Fruit fly (Drosophila melanogaster): ENCODE data around the gene CG33346.

CG33346 gene

DNA sequence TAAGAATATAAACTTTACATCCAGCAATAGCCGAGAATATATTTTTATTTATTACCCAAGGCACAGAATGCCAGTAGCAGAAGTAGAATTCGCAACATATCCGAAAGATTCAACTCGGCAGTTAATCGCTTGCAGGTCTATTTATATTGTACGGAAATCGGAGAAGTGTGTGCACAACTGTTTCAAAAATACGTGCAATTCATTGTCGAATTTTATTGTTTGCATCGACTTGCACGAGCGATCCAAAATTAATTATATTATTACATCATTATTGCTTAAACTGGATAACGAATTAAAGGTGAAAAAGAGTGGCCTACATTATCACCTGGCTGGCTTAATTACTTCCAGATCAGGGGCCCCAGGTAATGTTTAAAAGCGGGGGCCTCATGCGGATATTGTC, 26.2 kb upstream of the CG33346 start, which contains the start of gene CG14062:
CG14062 (minus strand) TSS at position 101 of the 400 bp plus-strand sequence.
- TF ChIP-seq bab1 (GFP tag; optimal IDR thresholded peaks at IDR 0.05) (no peak), Mnt (GFP tag; optimal IDR thresholded peaks at IDR 0.05) (no peak), ovo (GFP tag; optimal IDR thresholded peaks at IDR 0.05) (no peak), Hr96 (GFP tag; optimal IDR thresholded peaks at IDR 0.05) (no peak), Clk (GFP tag; optimal IDR thresholded peaks at IDR 0.05) (no peak), Crg-1 (GFP tag; optimal IDR thresholded peaks at IDR 0.05) (no peak), CG14711 (tag; optimal IDR thresholded peaks at IDR 0.05) (no peak), CG7045 (GFP tag; optimal IDR thresholded peaks at IDR 0.05) (no peak), kay (GFP tag; ENCODE audit: borderline replicate concordance) (no peak), CG5204 (GFP tag; optimal IDR thresholded peaks at IDR 0.05) (no peak)

dm6 chr3R:28650380-28650779, 18.7 kb upstream of the CG33346 start, which contains the start of gene CG31050:
Gene CG31050 (minus strand): TSS chr3R:28650480.
- TF ChIP-seq CG1620 (GFP tag; optimal IDR thresholded peaks at IDR 0.05) = no peak
- no peak for TF ChIP-seq Mnt (GFP tag; optimal IDR thresholded peaks at IDR 0.05)

- TF ChIP-seq Clk (GFP tag; optimal IDR thresholded peaks at IDR 0.05) (no peak), Crg-1 (GFP tag; optimal IDR thresholded peaks at IDR 0.05) (no peak), pad (GFP tag; optimal IDR thresholded peaks at IDR 0.05) (no peak), ovo (GFP tag; optimal IDR thresholded peaks at IDR 0.05) (no peak), bab1 (GFP tag; optimal IDR thresholded peaks at IDR 0.05) (no peak), CG11617 (GFP tag; optimal IDR thresholded peaks at IDR 0.05) (no peak), cnc (optimal IDR thresholded peaks at IDR 0.05) (no peak), CG12768 (GFP tag; optimal IDR thresholded peaks at IDR 0.05) (no peak), CG14711 (tag; optimal IDR thresholded peaks at IDR 0.05) (no peak), CG7045 (GFP tag; optimal IDR thresholded peaks at IDR 0.05) (no peak), cic (GFP tag; optimal IDR thresholded peaks at IDR 0.05) (no peak), CG7101 (tag; optimal IDR thresholded peaks at IDR 0.05) (no peak), toe (GFP tag; optimal IDR thresholded peaks at IDR 0.05) (no peak), CG5204 (GFP tag; optimal IDR thresholded peaks at IDR 0.05) (no peak), CG1620 (GFP tag; optimal IDR thresholded peaks at IDR 0.05) (no peak), tj (GFP tag; optimal IDR thresholded peaks at IDR 0.05) (no peak), Hr96 (GFP tag; optimal IDR thresholded peaks at IDR 0.05) (no peak)
These were observed 14.4 kb upstream of the CG33346 start for dm6 chr3R:28654596-28654995.

DNA sequence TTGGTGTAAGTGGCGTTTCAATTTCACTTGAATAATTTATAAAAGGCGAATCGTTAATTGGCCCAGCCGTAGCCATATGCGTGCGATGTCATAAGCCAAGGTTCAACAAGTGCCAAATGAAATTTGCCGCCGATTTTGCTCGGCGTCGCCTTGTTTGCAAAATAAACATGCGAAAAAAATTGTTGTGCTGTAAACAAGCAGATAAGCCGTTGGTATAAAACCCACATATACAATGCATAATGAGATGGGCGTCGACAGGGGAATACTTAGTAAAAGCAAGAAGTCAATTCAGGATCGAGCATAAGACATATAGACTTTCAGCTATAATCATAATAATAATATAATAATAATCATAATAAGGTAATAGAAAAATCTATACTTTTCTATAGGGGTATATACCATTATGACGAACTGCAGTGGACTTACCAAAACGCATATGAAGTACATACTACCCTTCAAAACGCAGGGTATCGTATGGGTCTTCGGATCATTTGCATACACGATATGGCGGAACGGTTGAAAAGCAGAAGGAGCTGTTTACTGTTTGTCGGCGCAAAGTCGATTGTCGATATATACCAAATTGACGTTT, 12.8 kb upstream of the CG33346 start:
- no peak for TF ChIP-seq cnc (optimal IDR thresholded peaks at IDR 0.05)
- TF ChIP-seq Clk (GFP tag; optimal IDR thresholded peaks at IDR 0.05) = no peak
- TF ChIP-seq Hr96 (GFP tag; optimal IDR thresholded peaks at IDR 0.05) = no peak
- TF ChIP-seq cic (GFP tag; optimal IDR thresholded peaks at IDR 0.05) = no peak
- no peak for TF ChIP-seq CG1620 (GFP tag; optimal IDR thresholded peaks at IDR 0.05)
- TF ChIP-seq tj (GFP tag; optimal IDR thresholded peaks at IDR 0.05) = no peak
- TF ChIP-seq Crg-1 (GFP tag; optimal IDR thresholded peaks at IDR 0.05) = no peak
- no peak for TF ChIP-seq Mnt (GFP tag; optimal IDR thresholded peaks at IDR 0.05)
- TF ChIP-seq CG7045 (GFP tag; optimal IDR thresholded peaks at IDR 0.05) = no peak
- TF ChIP-seq CG5204 (GFP tag; optimal IDR thresholded peaks at IDR 0.05) = no peak
- no peak for TF ChIP-seq kay (GFP tag; ENCODE audit: borderline replicate concordance)
- no peak for TF ChIP-seq CG12768 (GFP tag; optimal IDR thresholded peaks at IDR 0.05)
- TF ChIP-seq pad (GFP tag; optimal IDR thresholded peaks at IDR 0.05) = no peak
- no peak for TF ChIP-seq CG14711 (tag; optimal IDR thresholded peaks at IDR 0.05)
- TF ChIP-seq CG7101 (tag; optimal IDR thresholded peaks at IDR 0.05) = no peak
- no peak for TF ChIP-seq ovo (GFP tag; optimal IDR thresholded peaks at IDR 0.05)
- TF ChIP-seq CG11617 (GFP tag; optimal IDR thresholded peaks at IDR 0.05) = no peak

DNA sequence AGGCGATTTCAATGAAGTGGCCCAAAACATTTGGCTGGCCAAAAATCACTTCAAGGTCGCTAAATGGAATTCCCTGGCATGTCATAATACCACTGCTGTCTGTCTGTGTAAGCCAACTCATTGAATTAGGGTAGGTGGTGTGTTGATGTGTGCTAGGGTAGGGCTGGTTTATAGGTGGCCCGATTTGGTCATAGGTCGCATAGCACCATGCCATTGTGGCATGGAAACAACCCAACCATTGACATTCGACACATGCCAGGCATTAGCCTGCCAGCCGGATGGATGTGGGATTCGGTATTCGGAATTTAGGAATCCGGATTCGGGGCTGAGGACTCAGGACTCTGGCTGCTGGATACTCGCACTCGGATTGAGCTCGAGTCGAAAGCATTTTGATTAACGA, 6.1 kb upstream of the CG33346 start:
- TF ChIP-seq CG7045 (GFP tag; optimal IDR thresholded peaks at IDR 0.05) = no peak
- TF ChIP-seq CG1620 (GFP tag; optimal IDR thresholded peaks at IDR 0.05) = no peak
- TF ChIP-seq pad (GFP tag; optimal IDR thresholded peaks at IDR 0.05) = no peak
- TF ChIP-seq CG14711 (tag; optimal IDR thresholded peaks at IDR 0.05) = no peak
- no peak for TF ChIP-seq ovo (GFP tag; optimal IDR thresholded peaks at IDR 0.05)
- no peak for TF ChIP-seq cic (GFP tag; optimal IDR thresholded peaks at IDR 0.05)
- TF ChIP-seq CG7101 (tag; optimal IDR thresholded peaks at IDR 0.05) = no peak
- TF ChIP-seq Hr96 (GFP tag; optimal IDR thresholded peaks at IDR 0.05) = no peak
- no peak for TF ChIP-seq cnc (optimal IDR thresholded peaks at IDR 0.05)

- TF ChIP-seq toe (GFP tag; optimal IDR thresholded peaks at IDR 0.05) = no peak
- TF ChIP-seq CG7101 (tag; optimal IDR thresholded peaks at IDR 0.05) = no peak
- no peak for TF ChIP-seq CG7045 (GFP tag; optimal IDR thresholded peaks at IDR 0.05)
- no peak for TF ChIP-seq CG11617 (GFP tag; optimal IDR thresholded peaks at IDR 0.05)
- no peak for TF ChIP-seq Crg-1 (GFP tag; optimal IDR thresholded peaks at IDR 0.05)
- no peak for TF ChIP-seq ovo (GFP tag; optimal IDR thresholded peaks at IDR 0.05)
- TF ChIP-seq bab1 (GFP tag; optimal IDR thresholded peaks at IDR 0.05) = no peak
- TF ChIP-seq cic (GFP tag; optimal IDR thresholded peaks at IDR 0.05) = no peak
- TF ChIP-seq CG14711 (tag; optimal IDR thresholded peaks at IDR 0.05) = no peak
- no peak for TF ChIP-seq tj (GFP tag; optimal IDR thresholded peaks at IDR 0.05)
- no peak for TF ChIP-seq kay (GFP tag; ENCODE audit: borderline replicate concordance)
- no peak for TF ChIP-seq CG5204 (GFP tag; optimal IDR thresholded peaks at IDR 0.05)
- TF ChIP-seq CG12768 (GFP tag; optimal IDR thresholded peaks at IDR 0.05) = no peak
- TF ChIP-seq cnc (optimal IDR thresholded peaks at IDR 0.05) = no peak
- no peak for TF ChIP-seq Hr96 (GFP tag; optimal IDR thresholded peaks at IDR 0.05)
- no peak for TF ChIP-seq CG1620 (GFP tag; optimal IDR thresholded peaks at IDR 0.05)
These were observed 1.4 kb downstream of the CG33346 start, which contains the start of gene Sid for dm6 chr3R:28670404-28670803. Gene Sid (plus strand): TSS chr3R:28670704.

DNA sequence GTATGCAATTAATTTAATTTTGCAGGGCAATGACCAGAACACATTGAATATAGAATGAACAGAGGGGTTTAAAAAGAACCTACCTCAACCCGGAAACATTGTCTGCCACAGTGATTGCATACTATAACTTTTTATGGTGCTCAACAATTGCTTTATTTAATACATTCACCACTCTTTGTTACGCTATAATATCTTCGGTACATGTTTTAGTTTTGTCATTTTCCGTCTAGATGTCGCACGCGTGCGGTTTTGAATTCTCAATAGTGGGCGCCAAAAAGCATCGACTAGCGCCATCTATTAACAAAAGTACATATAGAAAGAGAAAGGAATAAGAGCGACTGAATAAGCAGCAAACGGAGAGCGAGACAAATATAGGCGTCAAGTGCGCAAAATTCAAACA, 3.1 kb downstream of the CG33346 start:
- TF ChIP-seq CG7045 (GFP tag; optimal IDR thresholded peaks at IDR 0.05) = peak; percentile 17
- TF ChIP-seq cic (GFP tag; optimal IDR thresholded peaks at IDR 0.05) = no peak
- TF ChIP-seq CG14711 (tag; optimal IDR thresholded peaks at IDR 0.05) = peak; percentile 35
- peak; percentile 29 for TF ChIP-seq Crg-1 (GFP tag; optimal IDR thresholded peaks at IDR 0.05)
- peak; percentile 75 for TF ChIP-seq Hr96 (GFP tag; optimal IDR thresholded peaks at IDR 0.05)
- TF ChIP-seq toe (GFP tag; optimal IDR thresholded peaks at IDR 0.05) = peak; percentile 79
- TF ChIP-seq CG7101 (tag; optimal IDR thresholded peaks at IDR 0.05) = peak; percentile 54
- TF ChIP-seq tj (GFP tag; optimal IDR thresholded peaks at IDR 0.05) = no peak
- TF ChIP-seq CG11617 (GFP tag; optimal IDR thresholded peaks at IDR 0.05) = no peak
- peak; percentile 62 for TF ChIP-seq pad (GFP tag; optimal IDR thresholded peaks at IDR 0.05)
- TF ChIP-seq bab1 (GFP tag; optimal IDR thresholded peaks at IDR 0.05) = no peak
- TF ChIP-seq CG5204 (GFP tag; optimal IDR thresholded peaks at IDR 0.05) = peak; percentile 59
- TF ChIP-seq CG1620 (GFP tag; optimal IDR thresholded peaks at IDR 0.05) = peak; percentile 73
- no peak for TF ChIP-seq Clk (GFP tag; optimal IDR thresholded peaks at IDR 0.05)
- no peak for TF ChIP-seq cnc (optimal IDR thresholded peaks at IDR 0.05)
- peak; percentile 45 for TF ChIP-seq Mnt (GFP tag; optimal IDR thresholded peaks at IDR 0.05)
- TF ChIP-seq kay (GFP tag; ENCODE audit: borderline replicate concordance) = no peak
- TF ChIP-seq ovo (GFP tag; optimal IDR thresholded peaks at IDR 0.05) = no peak
- no peak for TF ChIP-seq CG33017 (tag; optimal IDR thresholded peaks at IDR 0.05)
- TF ChIP-seq CG12768 (GFP tag; optimal IDR thresholded peaks at IDR 0.05) = no peak
